Worm (Caenorhabditis elegans) whole organism, L1 larva: ENCODE data around the gene tftc-3.

Experiments
- Y116A8C.19 ChIP-seq: sonication (generic microtip); optimal IDR thresholded peaks from 2 replicates; lab custom pipeline; 2016; ENCODE audit warnings: missing compliant biosample characterization, missing genetic modification characterization, borderline replicate concordance
- aha-1 ChIP-seq: fragments of 150-350 bp; optimal IDR thresholded peaks from 2 replicates; lab custom pipeline; 2014; ENCODE audit warnings: missing biosample characterization, missing genetic modification characterization
- alr-1 ChIP-seq: fragments of 200-800 bp; sonication (Bioruptor generic); optimal IDR thresholded peaks from 2 replicates; lab custom pipeline; 2018; ENCODE audit warnings: borderline replicate concordance, mild to moderate bottlenecking, missing genetic modification characterization, missing compliant biosample characterization
- ama-1 ChIP-seq: fragments of 150-350 bp; optimal IDR thresholded peaks from 2 replicates; lab custom pipeline; 2014
- blmp-1 ChIP-seq: fragments of 150-350 bp; optimal IDR thresholded peaks from 2 replicates; lab custom pipeline; 2014; ENCODE audit warnings: missing biosample characterization, missing genetic modification characterization
- ceh-63 ChIP-seq: fragments of 200-800 bp; sonication (Bioruptor generic); optimal IDR thresholded peaks from 2 replicates; lab custom pipeline; 2018; ENCODE audit warnings: mild to moderate bottlenecking, missing genetic modification characterization, missing compliant biosample characterization
- ceh-82 ChIP-seq, 3 experiments: fragments of 150-350 bp in 1 of 3; sonication (generic microtip) in 2 of 3; optimal IDR thresholded peaks; 2 replicates each; lab custom pipeline; 2014 to 2017; ENCODE audit warnings: missing biosample characterization in 3 of 3, missing genetic modification characterization in 3 of 3
- ceh-88 ChIP-seq: fragments of 200-800 bp; sonication (Bioruptor generic); IDR thresholded peaks from 2 replicates; pipeline ENCODE4 v1.3.6; 2022; ENCODE audit warnings: missing genetic modification characterization, missing compliant biosample characterization
- dpl-1 ChIP-seq, 3 experiments: fragments of 150-350 bp in 2 of 3; sonication (generic microtip) in 1 of 3; optimal IDR thresholded peaks; 2 replicates each; lab custom pipeline; 2014 to 2017; ENCODE audit warnings: missing biosample characterization in 3 of 3, missing genetic modification characterization in 3 of 3, missing genetic modification reagents in 3 of 3
- efl-3 ChIP-seq: fragments of 200-800 bp; sonication (Bioruptor generic); optimal IDR thresholded peaks from 2 replicates; lab custom pipeline; 2018; ENCODE audit warnings: mild to moderate bottlenecking, missing genetic modification characterization, missing compliant biosample characterization
- egl-13 ChIP-seq: sonication (generic microtip); optimal IDR thresholded peaks from 2 replicates; lab custom pipeline; 2016; ENCODE audit warnings: missing genotype, missing genetic modification reagents, missing genetic modification characterization, missing compliant biosample characterization
- elt-3 ChIP-seq, 6 experiments: fragments of 150-350 bp in 1 of 6; sonication (generic microtip); optimal IDR thresholded peaks; 2 replicates each; lab custom pipeline; 2017 to 2018; ENCODE audit warnings: missing biosample characterization in 6 of 6, missing genetic modification characterization in 6 of 6, inconsistent platforms in 1 of 6
- ets-5 ChIP-seq: fragments of 200-800 bp; sonication (Bioruptor generic); IDR thresholded peaks from 2 replicates; pipeline ENCODE4 v1.3.6; 2022; ENCODE audit warnings: missing genetic modification characterization, missing compliant biosample characterization
- fkh-4 ChIP-seq: sonication (generic microtip); optimal IDR thresholded peaks from 2 replicates; lab custom pipeline; 2016; ENCODE audit warnings: missing compliant biosample characterization, missing genetic modification characterization, borderline replicate concordance
- fkh-8 ChIP-seq: sonication (generic microtip); optimal IDR thresholded peaks from 2 replicates; lab custom pipeline; 2016; ENCODE audit warnings: mild to moderate bottlenecking, missing genetic modification characterization, missing compliant biosample characterization
- grh-1 ChIP-seq: fragments of 200-800 bp; sonication (Bioruptor generic); IDR thresholded peaks from 2 replicates; pipeline ENCODE4 v1.3.6; 2022; ENCODE audit warnings: missing genetic modification reagents, missing genetic modification characterization, missing compliant biosample characterization
- hlh-17 ChIP-seq: fragments of 200-800 bp; sonication (Bioruptor generic); optimal IDR thresholded peaks from 2 replicates; lab custom pipeline; 2018; ENCODE audit warnings: missing genetic modification characterization, mild to moderate bottlenecking, missing compliant biosample characterization, moderate library complexity, borderline replicate concordance
- hlh-4 ChIP-seq: sonication (generic microtip); optimal IDR thresholded peaks from 2 replicates; lab custom pipeline; 2016; ENCODE audit warnings: mild to moderate bottlenecking, missing genetic modification characterization, missing compliant biosample characterization
- hpl-2 ChIP-seq: fragments of 150-350 bp; optimal IDR thresholded peaks from 2 replicates; lab custom pipeline; 2014; ENCODE audit warnings: missing biosample characterization, missing genetic modification reagents, missing genetic modification characterization
- irx-1 ChIP-seq: sonication (generic microtip); optimal IDR thresholded peaks from 2 replicates; lab custom pipeline; 2016; ENCODE audit warnings: missing genetic modification characterization, missing compliant biosample characterization
- isw-1 ChIP-seq: fragments of 200-800 bp; sonication (Bioruptor generic); IDR thresholded peaks from 2 replicates; pipeline ENCODE4 v1.3.6; 2022; ENCODE audit warnings: missing genetic modification characterization, missing compliant biosample characterization
- lin-13 ChIP-seq: fragments of 150-350 bp; optimal IDR thresholded peaks from 2 replicates; lab custom pipeline; 2014; ENCODE audit warnings: missing biosample characterization, missing genetic modification reagents, missing genetic modification characterization
- lin-14 ChIP-seq: fragments of 200-800 bp; sonication (Bioruptor generic); optimal IDR thresholded peaks from 2 replicates; lab custom pipeline; 2018; ENCODE audit warnings: mild to moderate bottlenecking, missing genetic modification characterization, moderate library complexity, missing compliant biosample characterization
- lin-35 ChIP-seq, 2 experiments: fragments of 150-350 bp; optimal IDR thresholded peaks; 2 replicates each; lab custom pipeline; 2014; ENCODE audit warnings: missing biosample characterization in 2 of 2, missing genetic modification characterization in 2 of 2, missing genetic modification reagents in 2 of 2
- lin-39 ChIP-seq: fragments of 150-350 bp; optimal IDR thresholded peaks from 2 replicates; lab custom pipeline; 2014; ENCODE audit warnings: missing biosample characterization, missing genetic modification reagents, missing genetic modification characterization
- mef-2 ChIP-seq: fragments of 150-350 bp; optimal IDR thresholded peaks from 2 replicates; lab custom pipeline; 2014; ENCODE audit warnings: missing biosample characterization, missing genetic modification characterization
- mep-1 ChIP-seq: fragments of 150-350 bp; optimal IDR thresholded peaks from 2 replicates; lab custom pipeline; 2014; ENCODE audit warnings: missing biosample characterization, missing genetic modification characterization
- nhr-12 ChIP-seq: sonication (generic microtip); optimal IDR thresholded peaks from 2 replicates; lab custom pipeline; 2017; ENCODE audit warnings: missing biosample characterization, missing genetic modification characterization
- nhr-19 ChIP-seq: fragments of 200-800 bp; sonication (Bioruptor generic); conservative IDR thresholded peaks from 2 replicates; pipeline ENCODE4 v1.3.6; 2022; ENCODE audit warnings: missing genetic modification characterization, missing compliant biosample characterization
- nhr-237 ChIP-seq: fragments of 150-350 bp; optimal IDR thresholded peaks from 2 replicates; lab custom pipeline; 2014; ENCODE audit warnings: missing biosample characterization, missing genetic modification characterization
- nhr-28 ChIP-seq: fragments of 150-350 bp; optimal IDR thresholded peaks from 2 replicates; lab custom pipeline; 2014; ENCODE audit warnings: missing biosample characterization, missing genetic modification characterization
- nhr-76 ChIP-seq: sonication (generic microtip); optimal IDR thresholded peaks from 2 replicates; lab custom pipeline; 2017; ENCODE audit warnings: missing biosample characterization, missing genetic modification characterization
- nhr-77 ChIP-seq: fragments of 150-350 bp; optimal IDR thresholded peaks from 2 replicates; lab custom pipeline; 2014; ENCODE audit warnings: missing biosample characterization, missing genetic modification characterization
- nhr-84 ChIP-seq: sonication (generic microtip); optimal IDR thresholded peaks from 2 replicates; lab custom pipeline; 2017; ENCODE audit warnings: missing biosample characterization, missing genetic modification characterization
- nhr-85 ChIP-seq: sonication (generic microtip); peaks from one replicate; lab custom pipeline; 2016; ENCODE audit warnings: missing genetic modification characterization, inconsistent platforms, missing compliant biosample characterization
- nhr-90 ChIP-seq: sonication (generic microtip); optimal IDR thresholded peaks from 2 replicates; lab custom pipeline; 2016; ENCODE audit warnings: mild to moderate bottlenecking, missing genetic modification characterization, missing compliant biosample characterization; ENCODE audit not compliant: poor library complexity
- pag-3 ChIP-seq: sonication (generic microtip); optimal IDR thresholded peaks from 2 replicates; lab custom pipeline; 2017; ENCODE audit warnings: missing genetic modification characterization, mild to moderate bottlenecking, missing compliant biosample characterization, antibody characterized with exemption, borderline replicate concordance; ENCODE audit not compliant: insufficient read depth
- pax-3 ChIP-seq: fragments of 200-800 bp; sonication (Bioruptor generic); optimal IDR thresholded peaks from 2 replicates; lab custom pipeline; 2018; ENCODE audit warnings: mild to moderate bottlenecking, missing genetic modification characterization, moderate library complexity, missing compliant biosample characterization
- pqm-1 ChIP-seq: sonication (generic microtip); optimal IDR thresholded peaks from 3 replicates; lab custom pipeline; 2017; ENCODE audit warnings: missing biosample characterization, missing genetic modification characterization
- rnt-1 ChIP-seq: sonication (generic microtip); optimal IDR thresholded peaks from 2 replicates; lab custom pipeline; 2016; ENCODE audit warnings: mild to moderate bottlenecking, missing genetic modification characterization, moderate library complexity, missing compliant biosample characterization
- snpc-4 ChIP-seq: fragments of 150-350 bp; optimal IDR thresholded peaks from 2 replicates; lab custom pipeline; 2014; ENCODE audit warnings: missing biosample characterization, missing genetic modification characterization
- sox-4 ChIP-seq: sonication (generic microtip); optimal IDR thresholded peaks from 2 replicates; lab custom pipeline; 2016; ENCODE audit warnings: missing genetic modification characterization, missing compliant biosample characterization
- sptf-1 ChIP-seq: fragments of 150-350 bp; optimal IDR thresholded peaks from 2 replicates; lab custom pipeline; 2014; ENCODE audit warnings: missing biosample characterization, missing genetic modification characterization
- sup-37 ChIP-seq: fragments of 200-800 bp; sonication (Bioruptor generic); optimal IDR thresholded peaks from 2 replicates; lab custom pipeline; 2018; ENCODE audit warnings: mild to moderate bottlenecking, missing genetic modification characterization, missing compliant biosample characterization
- swsn-7 ChIP-seq: sonication (generic microtip); optimal IDR thresholded peaks from 2 replicates; lab custom pipeline; 2016; ENCODE audit warnings: missing genetic modification characterization, missing compliant biosample characterization
- tbx-2 ChIP-seq: sonication (generic microtip); optimal IDR thresholded peaks from 2 replicates; lab custom pipeline; 2016; ENCODE audit warnings: missing genetic modification characterization, missing compliant biosample characterization
- tlp-1 ChIP-seq: fragments of 150-350 bp; optimal IDR thresholded peaks from 2 replicates; lab custom pipeline; 2014; ENCODE audit warnings: missing biosample characterization, missing genetic modification characterization
- unc-130 ChIP-seq: fragments of 150-350 bp; optimal IDR thresholded peaks from 2 replicates; lab custom pipeline; 2017; ENCODE audit warnings: missing biosample characterization, missing genetic modification characterization, inconsistent platforms
- unc-30 ChIP-seq: sonication (generic microtip); optimal IDR thresholded peaks from 2 replicates; lab custom pipeline; 2017; ENCODE audit warnings: missing biosample characterization, missing genetic modification characterization
- unc-62 ChIP-seq: fragments of 150-350 bp; optimal IDR thresholded peaks from 2 replicates; lab custom pipeline; 2014; ENCODE audit warnings: missing biosample characterization, missing genetic modification reagents, missing genetic modification characterization
- unc-98 ChIP-seq: fragments of 200-800 bp; sonication (Bioruptor generic); IDR thresholded peaks from 2 replicates; pipeline ENCODE4 v1.3.6; 2022; ENCODE audit warnings: missing genetic modification characterization, missing compliant biosample characterization
- vab-15 ChIP-seq: sonication (generic microtip); optimal IDR thresholded peaks from 2 replicates; lab custom pipeline; 2017; ENCODE audit warnings: missing genotype, mild to moderate bottlenecking, missing genetic modification characterization, missing compliant biosample characterization
- xbp-1 ChIP-seq: sonication (generic microtip); optimal IDR thresholded peaks from 2 replicates; lab custom pipeline; 2016; ENCODE audit warnings: missing genetic modification characterization, missing compliant biosample characterization
- zag-1 ChIP-seq: fragments of 150-350 bp; optimal IDR thresholded peaks from 2 replicates; lab custom pipeline; 2014; ENCODE audit warnings: missing biosample characterization, missing genetic modification characterization

Gene tftc-3

DNA sequence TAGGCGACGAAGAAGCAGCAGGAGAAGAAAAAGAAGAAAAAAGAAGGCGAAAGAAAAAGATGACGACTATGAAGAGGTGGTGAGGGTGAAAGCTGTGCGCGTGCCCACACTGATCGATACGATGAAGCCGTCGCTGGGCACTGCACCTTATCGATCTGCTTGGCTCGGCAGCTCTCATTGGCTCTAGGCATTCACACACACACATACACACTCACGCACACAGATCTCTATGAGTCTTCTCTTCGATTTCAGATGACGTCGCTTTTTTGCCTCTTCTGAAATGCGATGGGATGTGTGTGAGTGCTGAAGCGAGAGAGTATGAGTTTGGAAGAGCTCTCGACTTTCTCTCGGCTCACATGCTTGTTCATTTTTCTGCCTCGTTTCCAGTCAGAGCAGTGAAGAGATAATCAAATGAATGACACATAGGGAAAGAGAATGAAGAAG is 35.5 kb downstream of the tftc-3 start:
- TF ChIP-seq unc-62 (GFP tag; lab: Kevin White, UChicago) = no peak
- TF ChIP-seq lin-35 (GFP tag; optimal IDR thresholded peaks at IDR 0.05; lab: Kevin White, UChicago) = peak in 1 of 2 experiments; percentile 62
- peak; percentile 55 for TF ChIP-seq mep-1 (tag; lab: Kevin White, UChicago)
- TF ChIP-seq unc-30 (tag; lab: Kevin White, UChicago) = no peak
- peak; percentile 66 for TF ChIP-seq xbp-1
- TF ChIP-seq nhr-76 (tag; lab: Kevin White, UChicago) = no peak
- no peak for TF ChIP-seq nhr-28 (tag; lab: Kevin White, UChicago)
- no peak for TF ChIP-seq vab-15 (tag; lab: Kevin White, UChicago)
- peak; percentile 45 for TF ChIP-seq snpc-4
- no peak for TF ChIP-seq ets-5 (GFP tag; lab: Robert Waterston, UW)
- TF ChIP-seq alr-1 = no peak
- TF ChIP-seq hlh-17 (GFP tag; lab: Kevin White, UChicago) = no peak
- peak; percentile 82 for TF ChIP-seq tbx-2 (tag; lab: Kevin White, UChicago)
- peak; percentile 91 for TF ChIP-seq egl-13 (tag; lab: Kevin White, UChicago)
- peak; percentile 97 for TF ChIP-seq lin-14 (GFP tag; lab: Kevin White, UChicago)
- TF ChIP-seq hlh-4 (tag; lab: Kevin White, UChicago) = no peak
- TF ChIP-seq nhr-77 = no peak
- no peak for TF ChIP-seq grh-1 (GFP tag; lab: Robert Waterston, UW)
- no peak for TF ChIP-seq ama-1 (lab: Kevin White, UChicago)
- TF ChIP-seq nhr-12 (tag; lab: Kevin White, UChicago) = no peak
- peak; percentile 24 for TF ChIP-seq nhr-237
- TF ChIP-seq isw-1 (GFP tag; lab: Robert Waterston, UW) = peak; percentile 78
- TF ChIP-seq lin-13 = peak; percentile 71
- TF ChIP-seq nhr-19 = peak; percentile 46
- TF ChIP-seq nhr-85 (tag; lab: Kevin White, UChicago) = no peak
- TF ChIP-seq unc-130 (tag; lab: Kevin White, UChicago) = no peak
- no peak for TF ChIP-seq dpl-1 (GFP tag; optimal IDR thresholded peaks at IDR 0.05; lab: Kevin White, UChicago)
- TF ChIP-seq pag-3 (tag; lab: Kevin White, UChicago) = no peak
- peak; percentile 44 to 81 (median 54) for TF ChIP-seq ceh-82 (tag; optimal IDR thresholded peaks at IDR 0.05; lab: Kevin White, UChicago)
- no peak for TF ChIP-seq nhr-84 (tag; lab: Kevin White, UChicago)
- no peak for TF ChIP-seq blmp-1 (tag; lab: Kevin White, UChicago)
- TF ChIP-seq Y116A8C.19 (tag; lab: Kevin White, UChicago) = no peak
- TF ChIP-seq sup-37 (GFP tag; lab: Kevin White, UChicago) = no peak
- TF ChIP-seq aha-1 (tag; lab: Kevin White, UChicago) = no peak
- TF ChIP-seq zag-1 (tag; lab: Kevin White, UChicago) = peak; percentile 75
- TF ChIP-seq hpl-2 = no peak
- TF ChIP-seq sptf-1 (tag; lab: Kevin White, UChicago) = no peak
- no peak for TF ChIP-seq ceh-63
- peak; percentile 46; the same call in 1 of the 2 replicates for TF ChIP-seq ceh-88 (GFP tag; lab: Robert Waterston, UW)
- TF ChIP-seq elt-3 (tag; optimal IDR thresholded peaks at IDR 0.05; lab: Kevin White, UChicago) = no peak
- no peak for TF ChIP-seq pqm-1 (tag; lab: Kevin White, UChicago)
- TF ChIP-seq pax-3 (tag; lab: Kevin White, UChicago) = peak; percentile 78
- TF ChIP-seq fkh-8 (tag; lab: Kevin White, UChicago) = peak; percentile 98
- TF ChIP-seq sox-4 (tag; lab: Kevin White, UChicago) = peak; percentile 43
- no peak for TF ChIP-seq tlp-1 (tag; lab: Kevin White, UChicago)
- TF ChIP-seq efl-3 (GFP tag; lab: Kevin White, UChicago) = no peak
- TF ChIP-seq irx-1 (tag; lab: Kevin White, UChicago) = peak; percentile 55
- no peak for TF ChIP-seq rnt-1
- TF ChIP-seq mef-2 (tag; lab: Kevin White, UChicago) = peak; percentile 53
- TF ChIP-seq unc-98 (GFP tag; lab: Robert Waterston, UW) = no peak
- TF ChIP-seq lin-39 (tag; lab: Kevin White, UChicago) = no peak
- TF ChIP-seq swsn-7 (tag; lab: Kevin White, UChicago) = peak; percentile 85
- TF ChIP-seq fkh-4 (tag; lab: Kevin White, UChicago) = no peak
- TF ChIP-seq nhr-90 (tag; lab: Kevin White, UChicago) = no peak
